Worm (Caenorhabditis elegans) whole organism, L4 larva: ENCODE data around the gene T11G6.2.

Source experiments
- D1046.2 ChIP-seq: fragments of 200-800 bp; sonication (Bioruptor generic); IDR thresholded peaks from 2 replicates; pipeline ENCODE4 v1.3.6; 2022; ENCODE audit warnings: missing genetic modification characterization, missing compliant biosample characterization
- F10B5.3 ChIP-seq: sonication (generic microtip); optimal IDR thresholded peaks from 2 replicates; lab custom pipeline; 2016; ENCODE audit warnings: mild to moderate bottlenecking, missing genetic modification characterization, missing compliant biosample characterization
- F44E2.7 ChIP-seq: fragments of 200-800 bp; sonication (Bioruptor generic); IDR thresholded peaks from 2 replicates; pipeline ENCODE4 v2.1.2; 2022; ENCODE audit warnings: missing genetic modification characterization, missing compliant biosample characterization
- F49E8.2 ChIP-seq: sonication (generic microtip); optimal IDR thresholded peaks from 2 replicates; lab custom pipeline; 2016; ENCODE audit warnings: missing compliant biosample characterization, mild to moderate bottlenecking, missing genetic modification characterization, borderline replicate concordance
- R02D3.7 ChIP-seq: fragments of 150-350 bp; sonication (generic microtip); optimal IDR thresholded peaks from 3 replicates; lab custom pipeline; 2014; ENCODE audit warnings: missing biosample characterization, missing genetic modification characterization
- T20F7.1 ChIP-seq: fragments of 200-800 bp; sonication (Bioruptor generic); optimal IDR thresholded peaks from 2 replicates; lab custom pipeline; 2018; ENCODE audit warnings: mild to moderate bottlenecking, missing genetic modification characterization, missing compliant biosample characterization
- Y105C5A.15 ChIP-seq: fragments of 200-800 bp; sonication (Bioruptor generic); IDR thresholded peaks from 2 replicates; pipeline ENCODE4 v1.3.6; 2022; ENCODE audit warnings: missing genetic modification characterization, missing compliant biosample characterization
- Y48G9A.11 ChIP-seq: fragments of 200-800 bp; sonication (Bioruptor generic); IDR thresholded peaks from 2 replicates; pipeline ENCODE4 v1.3.6; 2022; ENCODE audit warnings: missing genetic modification reagents, missing genetic modification characterization, missing compliant biosample characterization
- Y5F2A.4 ChIP-seq: fragments of 200-800 bp; sonication (Bioruptor generic); optimal IDR thresholded peaks from 2 replicates; lab custom pipeline; 2018; ENCODE audit warnings: mild to moderate bottlenecking, missing genetic modification characterization, missing compliant biosample characterization
- ZK337.2 ChIP-seq: fragments of 200-800 bp; sonication (Bioruptor generic); IDR thresholded peaks from 2 replicates; pipeline ENCODE4 v1.3.6; 2022; ENCODE audit warnings: missing genetic modification reagents, missing genetic modification characterization, missing compliant biosample characterization
- aha-1 ChIP-seq: fragments of 150-350 bp; peaks from one replicate; lab custom pipeline; 2014; ENCODE audit warnings: missing biosample characterization, missing genetic modification characterization
- aly-2 ChIP-seq: sonication (generic microtip); optimal IDR thresholded peaks from 2 replicates; lab custom pipeline; 2018; ENCODE audit warnings: missing biosample characterization, missing genetic modification characterization
- arid-1 ChIP-seq: fragments of 200-800 bp; sonication (Bioruptor generic); conservative IDR thresholded peaks from 2 replicates; pipeline ENCODE4 v1.3.6; 2022; ENCODE audit warnings: missing genetic modification reagents, missing genetic modification characterization, missing compliant biosample characterization
- attf-4 ChIP-seq: sonication (generic microtip); optimal IDR thresholded peaks from 3 replicates; lab custom pipeline; 2017; ENCODE audit warnings: missing biosample characterization, missing genetic modification characterization
- ceh-20 ChIP-seq: fragments of 200-800 bp; sonication (Bioruptor generic); IDR thresholded peaks from 2 replicates; pipeline ENCODE4 v1.3.6; 2022; ENCODE audit warnings: missing genetic modification reagents, missing genetic modification characterization, missing compliant biosample characterization
- ceh-32 ChIP-seq: sonication (generic microtip); optimal IDR thresholded peaks from 2 replicates; lab custom pipeline; 2016; ENCODE audit warnings: mild to moderate bottlenecking, missing genetic modification characterization, missing compliant biosample characterization; ENCODE audit not compliant: poor library complexity
- ceh-44 ChIP-seq: fragments of 200-800 bp; sonication (Bioruptor generic); IDR thresholded peaks from 2 replicates; pipeline ENCODE4 v1.3.6; 2022; ENCODE audit warnings: missing genetic modification reagents, missing genetic modification characterization, missing compliant biosample characterization
- ceh-62 ChIP-seq: sonication (generic microtip); optimal IDR thresholded peaks from 2 replicates; lab custom pipeline; 2017; ENCODE audit warnings: missing biosample characterization, missing genetic modification characterization
- ceh-82 ChIP-seq: sonication (generic microtip); optimal IDR thresholded peaks from 2 replicates; lab custom pipeline; 2017; ENCODE audit warnings: missing biosample characterization, missing genetic modification characterization
- daf-19 ChIP-seq: fragments of 200-800 bp; sonication (Bioruptor generic); conservative IDR thresholded peaks from 2 replicates; pipeline ENCODE4 v1.3.6; 2022; ENCODE audit warnings: missing genetic modification characterization, missing compliant biosample characterization
- dmd-9 ChIP-seq: fragments of 200-800 bp; sonication (Bioruptor generic); IDR thresholded peaks from 2 replicates; pipeline ENCODE4 v1.3.6; 2022; ENCODE audit warnings: missing genetic modification reagents, missing genetic modification characterization, missing compliant biosample characterization
- dpl-1 ChIP-seq: fragments of 150-350 bp; optimal IDR thresholded peaks from 2 replicates; lab custom pipeline; 2014; ENCODE audit warnings: missing biosample characterization, missing genetic modification reagents, missing genetic modification characterization
- egl-27 ChIP-seq: sonication (generic microtip); optimal IDR thresholded peaks from 3 replicates; lab custom pipeline; 2017; ENCODE audit warnings: missing biosample characterization, missing genetic modification reagents, missing genetic modification characterization
- egl-43 ChIP-seq: fragments of 200-800 bp; sonication (Bioruptor generic); IDR thresholded peaks from 2 replicates; pipeline ENCODE4 v1.3.6; 2022; ENCODE audit warnings: missing genetic modification reagents, missing genetic modification characterization, missing compliant biosample characterization
- fos-1 ChIP-seq: fragments of 150-350 bp; optimal IDR thresholded peaks from 2 replicates; lab custom pipeline; 2014; ENCODE audit warnings: missing biosample characterization, missing genetic modification characterization
- jun-1 ChIP-seq: fragments of 150-350 bp; optimal IDR thresholded peaks from 2 replicates; lab custom pipeline; 2014; ENCODE audit warnings: missing biosample characterization, missing genetic modification reagents, missing genetic modification characterization
- lim-7 ChIP-seq: fragments of 200-800 bp; sonication (Bioruptor generic); IDR thresholded peaks from 2 replicates; pipeline ENCODE4 v1.3.6; 2022; ENCODE audit warnings: missing genetic modification characterization, missing compliant biosample characterization
- lin-13 ChIP-seq: fragments of 150-350 bp; optimal IDR thresholded peaks from 2 replicates; lab custom pipeline; 2014; ENCODE audit warnings: missing biosample characterization, missing genetic modification reagents, missing genetic modification characterization
- lin-29 ChIP-seq: fragments of 200-800 bp; sonication (Bioruptor generic); IDR thresholded peaks from 2 replicates; pipeline ENCODE4 v1.3.6; 2022; ENCODE audit warnings: missing genetic modification reagents, missing genetic modification characterization, missing compliant biosample characterization
- lir-3 ChIP-seq: sonication (generic microtip); optimal IDR thresholded peaks from 2 replicates; lab custom pipeline; 2016; ENCODE audit warnings: mild to moderate bottlenecking, missing genetic modification characterization, missing compliant biosample characterization
- mdl-1 ChIP-seq, 2 experiments: fragments of 150-350 bp in 1 of 2; sonication (generic microtip) in 1 of 2; optimal IDR thresholded peaks; 2 replicates each; lab custom pipeline; 2014 to 2017; ENCODE audit warnings: missing biosample characterization in 2 of 2, missing genetic modification characterization in 2 of 2
- mdt-29 ChIP-seq: fragments of 200-800 bp; sonication (Bioruptor generic); IDR thresholded peaks from 2 replicates; pipeline ENCODE4 v1.3.6; 2022; ENCODE audit warnings: missing genetic modification reagents, missing genetic modification characterization, missing compliant biosample characterization
- mes-2 ChIP-seq: sonication (generic microtip); optimal IDR thresholded peaks from 2 replicates; lab custom pipeline; 2016; ENCODE audit warnings: missing genotype, mild to moderate bottlenecking, missing genetic modification characterization, missing compliant biosample characterization; ENCODE audit not compliant: poor library complexity, severe bottlenecking
- mxl-3 ChIP-seq: fragments of 200-800 bp; sonication (Bioruptor generic); optimal IDR thresholded peaks from 2 replicates; lab custom pipeline; 2018; ENCODE audit warnings: mild to moderate bottlenecking, missing genetic modification characterization, missing compliant biosample characterization
- nhr-25 ChIP-seq: sonication (generic microtip); optimal IDR thresholded peaks from 2 replicates; lab custom pipeline; 2017; ENCODE audit warnings: missing genetic modification characterization, mild to moderate bottlenecking, missing compliant biosample characterization, antibody characterized with exemption, moderate library complexity, borderline replicate concordance; ENCODE audit not compliant: insufficient read depth
- nhr-28 ChIP-seq: fragments of 150-350 bp; optimal IDR thresholded peaks from 2 replicates; lab custom pipeline; 2014; ENCODE audit warnings: missing biosample characterization, missing genetic modification characterization
- nhr-42 ChIP-seq: fragments of 200-800 bp; sonication (Bioruptor generic); IDR thresholded peaks from 2 replicates; pipeline ENCODE4 v1.3.6; 2022; ENCODE audit warnings: missing genetic modification characterization, missing compliant biosample characterization
- nhr-6 ChIP-seq: fragments of 150-350 bp; optimal IDR thresholded peaks from 2 replicates; lab custom pipeline; 2014; ENCODE audit warnings: missing biosample characterization, missing genetic modification characterization
- nhr-77 ChIP-seq: fragments of 150-350 bp; optimal IDR thresholded peaks from 2 replicates; lab custom pipeline; 2014; ENCODE audit warnings: missing biosample characterization, missing genetic modification characterization
- pqm-1 ChIP-seq: sonication (generic microtip); optimal IDR thresholded peaks from 2 replicates; lab custom pipeline; 2017; ENCODE audit warnings: missing biosample characterization, missing genetic modification characterization
- saeg-2 ChIP-seq: fragments of 200-800 bp; sonication (Bioruptor generic); IDR thresholded peaks from 2 replicates; pipeline ENCODE4 v1.3.6; 2022; ENCODE audit warnings: missing genetic modification reagents, missing genetic modification characterization, missing compliant biosample characterization
- set-16 ChIP-seq: fragments of 200-800 bp; sonication (Bioruptor generic); IDR thresholded peaks from 2 replicates; pipeline ENCODE4 v1.3.6; 2022; ENCODE audit warnings: missing genetic modification reagents, missing genetic modification characterization, missing compliant biosample characterization
- skn-1 ChIP-seq: fragments of 150-350 bp; optimal IDR thresholded peaks from 2 replicates; lab custom pipeline; 2014; ENCODE audit warnings: missing biosample characterization, missing genetic modification characterization
- snpc-4 ChIP-seq: fragments of 150-350 bp; optimal IDR thresholded peaks from 2 replicates; lab custom pipeline; 2014; ENCODE audit warnings: missing biosample characterization, missing genetic modification characterization
- unc-62 ChIP-seq, 3 experiments: fragments of 150-350 bp in 1 of 3; sonication (generic microtip); optimal IDR thresholded peaks in 2 of 3; peaks in 1 of 3; 1 replicate in 1 of 3; 2 replicates in 2 of 3; lab custom pipeline; 2014 to 2017; ENCODE audit warnings: missing biosample characterization in 3 of 3, missing genetic modification characterization in 3 of 3, missing genetic modification reagents in 3 of 3, missing genotype in 1 of 3
- vab-7 ChIP-seq: fragments of 200-800 bp; sonication (Bioruptor generic); IDR thresholded peaks from 2 replicates; pipeline ENCODE4 v1.3.6; 2022; ENCODE audit warnings: missing genetic modification reagents, missing genetic modification characterization, missing compliant biosample characterization
- zag-1 ChIP-seq: fragments of 150-350 bp; optimal IDR thresholded peaks from 2 replicates; lab custom pipeline; 2014; ENCODE audit warnings: missing biosample characterization, missing genetic modification characterization
- zfp-2 ChIP-seq: sonication (generic microtip); optimal IDR thresholded peaks from 2 replicates; lab custom pipeline; 2016; ENCODE audit warnings: mild to moderate bottlenecking, missing genetic modification characterization, missing compliant biosample characterization
- zfp-3 ChIP-seq: fragments of 200-800 bp; sonication (Bioruptor generic); conservative IDR thresholded peaks from 2 replicates; pipeline ENCODE4 v1.3.6; 2022; ENCODE audit warnings: missing genetic modification reagents, missing genetic modification characterization, missing compliant biosample characterization
- zip-2 ChIP-seq: fragments of 150-350 bp; optimal IDR thresholded peaks from 2 replicates; lab custom pipeline; 2014; ENCODE audit warnings: missing biosample characterization, missing genetic modification characterization
- ztf-7 ChIP-seq: fragments of 150-350 bp; optimal IDR thresholded peaks from 2 replicates; lab custom pipeline; 2014; ENCODE audit warnings: missing biosample characterization, missing genetic modification characterization

Gene T11G6.2

DNA sequence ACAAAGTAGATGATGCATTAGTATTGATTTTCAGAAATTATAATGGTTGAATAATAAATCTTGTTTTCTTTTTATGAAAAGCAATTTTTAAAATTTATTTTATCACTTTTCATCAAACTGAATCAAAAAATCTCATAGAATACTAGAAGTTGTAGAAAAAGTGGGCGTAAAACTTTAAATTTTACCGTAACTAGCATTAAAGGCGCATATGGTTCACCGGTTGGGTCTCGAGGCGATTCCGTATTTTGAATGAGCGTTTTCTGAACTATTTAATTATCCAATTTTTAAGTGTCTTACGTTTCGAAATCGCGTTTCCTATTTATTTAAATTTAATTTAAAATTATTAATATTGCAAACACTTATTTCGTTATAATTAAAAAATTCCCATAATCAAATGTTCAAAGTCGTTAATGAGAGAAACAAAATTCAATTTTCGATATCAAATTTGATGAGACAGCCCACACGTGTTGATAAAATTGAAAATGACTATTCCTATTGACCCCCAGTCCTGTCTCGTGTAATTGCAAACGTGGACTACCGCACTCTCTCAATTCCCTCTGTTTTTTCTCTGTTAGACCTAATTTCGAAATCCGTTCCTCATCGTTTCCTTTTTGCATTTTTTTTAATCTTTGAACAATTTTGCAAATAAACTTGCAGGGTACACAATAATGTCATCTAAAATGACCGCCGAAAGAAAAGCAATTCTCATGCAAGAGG, at the start of gene T11G6.2, which contains the start of gene hars-1 (continued):
- TF ChIP-seq Y105C5A.15 (GFP tag; lab: Robert Waterston, UW) (no peak), mdt-29 (GFP tag; lab: Robert Waterston, UW) (no peak), mxl-3 (GFP tag; lab: Kevin White, UChicago) (peak; percentile 98), egl-27 (tag; lab: Kevin White, UChicago) (no peak), lir-3 (no peak), ceh-20 (GFP tag; lab: Robert Waterston, UW) (no peak), Y48G9A.11 (GFP tag; lab: Robert Waterston, UW) (no peak), Y5F2A.4 (GFP tag; lab: Kevin White, UChicago) (no peak), nhr-25 (tag; lab: Kevin White, UChicago) (no peak), daf-19 (GFP tag; lab: Robert Waterston, UW) (no peak), mes-2 (peak; percentile 51), ceh-62 (no peak), ceh-82 (tag; lab: Kevin White, UChicago) (no peak), lin-29 (GFP tag; lab: Robert Waterston, UW) (no peak), ceh-44 (GFP tag; lab: Robert Waterston, UW) (no peak), attf-4 (tag; lab: Kevin White, UChicago) (no peak), aly-2 (no peak), nhr-77 (peak; percentile 74), lin-13 (GFP tag; lab: Kevin White, UChicago) (no peak), ztf-7 (no peak), dpl-1 (GFP tag; lab: Kevin White, UChicago) (no peak), mdl-1 (tag; optimal IDR thresholded peaks at IDR 0.05; lab: Kevin White, UChicago) (peak in 1 of 2 experiments; percentile 81), R02D3.7 (no peak), egl-43 (GFP tag; lab: Robert Waterston, UW) (no peak), aha-1 (tag; lab: Kevin White, UChicago) (no peak), vab-7 (no peak), jun-1 (tag; lab: Kevin White, UChicago) (no peak), nhr-28 (tag; lab: Kevin White, UChicago) (peak; percentile 76), set-16 (GFP tag; lab: Robert Waterston, UW) (no peak), fos-1 (tag; lab: Kevin White, UChicago) (no peak), F44E2.7 (GFP tag; lab: Robert Waterston, UW) (no peak), zip-2 (no peak), D1046.2 (GFP tag; lab: Robert Waterston, UW) (no peak), snpc-4 (tag; lab: Kevin White, UChicago) (no peak), F49E8.2 (tag; lab: Kevin White, UChicago) (no peak), zag-1 (tag; lab: Kevin White, UChicago) (no peak), zfp-3 (no peak), saeg-2 (GFP tag; lab: Robert Waterston, UW) (no peak), pqm-1 (tag; lab: Kevin White, UChicago) (peak; percentile 76), lim-7 (no peak), arid-1 (GFP tag; lab: Robert Waterston, UW) (no peak), T20F7.1 (GFP tag; lab: Kevin White, UChicago) (no peak), zfp-2 (no peak), skn-1 (tag; lab: Kevin White, UChicago) (no peak), F10B5.3 (tag; lab: Kevin White, UChicago) (no peak), ZK337.2 (no peak), nhr-6 (tag; lab: Kevin White, UChicago) (peak; percentile 24), nhr-42 (GFP tag; lab: Robert Waterston, UW) (no peak), dmd-9 (GFP tag; lab: Robert Waterston, UW) (no peak), ceh-32 (tag; lab: Kevin White, UChicago) (no peak), unc-62 (GFP tag; optimal IDR thresholded peaks at IDR 0.05 in 1 of 2; lab: Kevin White, UChicago) (no peak), unc-62 (tag; optimal IDR thresholded peaks at IDR 0.05; lab: Kevin White, UChicago) (no peak)
